Worm (Caenorhabditis elegans) whole organism, L4/young adult: ENCODE data around the gene lips-15.

Source experiments
- W03F9.2 ChIP-seq: fragments of 150-350 bp; optimal IDR thresholded peaks from 2 replicates; lab custom pipeline; 2014; ENCODE audit warnings: missing biosample characterization, missing genetic modification characterization
- dao-5 ChIP-seq: sonication (generic microtip); optimal IDR thresholded peaks from 2 replicates; lab custom pipeline; 2016; ENCODE audit warnings: missing genotype, missing genetic modification characterization, moderate library complexity, missing compliant biosample characterization
- him-1 ChIP-seq: sonication (generic microtip); optimal IDR thresholded peaks from 2 replicates; lab custom pipeline; 2016; ENCODE audit warnings: missing genotype, missing genetic modification reagents, missing genetic modification characterization, missing compliant biosample characterization

DNA sequence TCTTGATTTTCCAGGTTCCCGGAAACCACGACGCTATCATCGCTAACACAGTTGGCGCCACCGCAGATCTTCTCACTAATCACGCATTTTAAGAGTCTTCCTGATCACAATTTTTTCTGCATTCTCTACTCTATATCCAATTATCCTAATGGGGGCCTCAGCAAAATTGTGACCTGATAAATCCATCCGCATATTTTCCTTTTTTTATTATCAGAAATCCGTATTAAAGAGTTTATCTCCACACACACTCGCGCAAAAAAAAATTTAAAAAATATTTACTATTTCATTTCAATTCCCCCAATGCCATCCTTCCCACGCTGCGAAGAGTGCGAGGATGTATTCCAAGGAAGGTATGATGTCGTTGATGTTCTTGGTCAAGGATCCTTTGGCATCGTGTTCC lies 2.7 kb downstream of the lips-15 start, which contains the start of gene Y38E10A.8:
- no peak for TF ChIP-seq him-1 (tag; lab: Kevin White, UChicago)
- no peak for TF ChIP-seq dao-5 (tag; lab: Kevin White, UChicago)
- TF ChIP-seq W03F9.2: no peak
